Fruit fly (Drosophila melanogaster): ENCODE results near the gene Slbp.

Slbp gene

DNA sequence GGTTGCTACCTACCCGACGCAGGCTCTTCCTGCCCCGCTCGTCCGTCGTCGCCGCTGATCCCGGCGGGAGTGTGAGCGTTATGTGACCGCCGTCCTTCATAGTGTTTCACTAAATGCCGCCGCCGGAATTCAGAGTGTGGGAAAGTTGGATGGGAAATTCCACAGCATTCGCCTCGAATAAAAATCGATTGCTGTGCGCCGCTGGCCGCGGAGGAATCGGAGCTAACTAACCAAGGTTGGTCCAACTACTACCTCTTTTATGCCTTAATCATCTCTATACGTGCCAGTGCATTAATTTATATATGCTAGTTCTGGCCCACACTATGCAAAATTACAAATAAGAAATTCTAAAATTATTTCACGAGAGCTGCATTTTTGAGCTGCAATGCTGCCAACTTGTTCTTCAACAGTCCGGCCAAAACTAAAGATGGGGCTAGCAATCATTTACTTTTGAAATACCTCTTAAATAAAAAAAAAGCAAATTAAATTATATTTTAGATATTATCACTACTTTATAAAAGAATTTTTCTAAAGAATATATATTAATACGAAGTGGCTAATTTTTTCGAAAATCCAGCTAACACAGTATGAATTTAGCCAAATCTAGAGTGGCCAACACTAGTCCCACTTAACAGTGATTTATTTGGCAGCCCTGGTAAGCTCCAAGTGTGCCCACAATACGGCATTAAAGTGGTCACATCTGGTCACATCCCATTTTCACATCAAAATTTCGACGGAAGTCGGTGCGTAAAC lies 40.5 kb downstream of the Slbp start, which contains the start of the genes alpha-Man-Ib and Pdhb (continued):
- peak; percentile 90 for TF ChIP-seq Med (GFP tag)
- peak; percentile 52 for TF ChIP-seq trh (GFP tag; optimal IDR thresholded peaks at IDR 0.05)
- peak; percentile 83 for TF ChIP-seq NFAT (GFP tag; IDR thresholded peaks at IDR 0.05)
- TF ChIP-seq unpg (GFP tag; optimal IDR thresholded peaks at IDR 0.05) = peak; percentile 76
- TF ChIP-seq CG3065 (GFP tag; optimal IDR thresholded peaks at IDR 0.05) = peak; percentile 56
- peak; percentile 44 for TF ChIP-seq HHEX (GFP tag; optimal IDR thresholded peaks at IDR 0.05)
- peak in 1 of 2 experiments; percentile 55 for TF ChIP-seq Pdp1 (GFP tag; optimal IDR thresholded peaks at IDR 0.05)
- no peak for TF ChIP-seq kah (GFP tag; optimal IDR thresholded peaks at IDR 0.05)
- TF ChIP-seq Lpt (GFP tag; optimal IDR thresholded peaks at IDR 0.05) = no peak
- peak; percentile 75 for TF ChIP-seq CG7372 (GFP tag; IDR thresholded peaks at IDR 0.05)
- TF ChIP-seq gem (tag; optimal IDR thresholded peaks at IDR 0.05) = peak; percentile 89
- TF ChIP-seq Ets97D (GFP tag; optimal IDR thresholded peaks at IDR 0.05) = peak; percentile 61
- peak; percentile 35 for TF ChIP-seq schlank (tag; optimal IDR thresholded peaks at IDR 0.05)
- TF ChIP-seq Stat92E (GFP tag; optimal IDR thresholded peaks at IDR 0.05) = peak in 1 of 3 experiments; percentile 11
- peak; percentile 23 for TF ChIP-seq CG10274 (GFP tag; optimal IDR thresholded peaks at IDR 0.05)
- peak; percentile 81 for TF ChIP-seq CG4424 (GFP tag; optimal IDR thresholded peaks at IDR 0.05)
- TF ChIP-seq Poxn (GFP tag; IDR thresholded peaks at IDR 0.05) = no peak
- TF ChIP-seq lov (optimal IDR thresholded peaks at IDR 0.05) = no peak
- TF ChIP-seq lov (GFP tag; IDR thresholded peaks at IDR 0.05) = peak; percentile 77; the same call in 1 of the 3 replicates
- peak; percentile 19 for TF ChIP-seq NC2β (GFP tag; optimal IDR thresholded peaks at IDR 0.05)
- no peak for TF ChIP-seq CG13894 (tag; optimal IDR thresholded peaks at IDR 0.05)
- TF ChIP-seq tio (GFP tag; optimal IDR thresholded peaks at IDR 0.05) = no peak
- TF ChIP-seq pros (GFP tag; optimal IDR thresholded peaks at IDR 0.05) = no peak
- peak; percentile 74 for TF ChIP-seq sug (tag; optimal IDR thresholded peaks at IDR 0.05)
- TF ChIP-seq lilli (GFP tag; optimal IDR thresholded peaks at IDR 0.05) = peak; percentile 80
- peak; percentile 64 for TF ChIP-seq CG8290 (GFP tag; optimal IDR thresholded peaks at IDR 0.05)
- TF ChIP-seq CG8290 (tag; optimal IDR thresholded peaks at IDR 0.05) = peak in 1 of 2 experiments; percentile 52
- TF ChIP-seq chinmo (GFP tag; IDR thresholded peaks at IDR 0.05; ENCODE audit: partially characterized antibody) = 0 out of 4 replicates have a peak, but pooled peaks have one; percentile 38
- peak; percentile 42 for TF ChIP-seq ems (GFP tag; optimal IDR thresholded peaks at IDR 0.05)
- TF ChIP-seq NK7.1 (GFP tag; optimal IDR thresholded peaks at IDR 0.05) = no peak
- peak; percentile 45 for TF ChIP-seq pnt (GFP tag; optimal IDR thresholded peaks at IDR 0.05)
- TF ChIP-seq Trl (optimal IDR thresholded peaks at IDR 0.05) = no peak
- peak; percentile 33 for TF ChIP-seq Trl (GFP tag; optimal IDR thresholded peaks at IDR 0.05)
- no peak for TF ChIP-seq Lhr (GFP tag; optimal IDR thresholded peaks at IDR 0.05)
- TF ChIP-seq gsb-n (tag; optimal IDR thresholded peaks at IDR 0.05) = no peak
- TF ChIP-seq CG32532 (GFP tag; IDR thresholded peaks at IDR 0.05) = peak; percentile 89
- TF ChIP-seq CG8089 (GFP tag; optimal IDR thresholded peaks at IDR 0.05) = no peak
- peak; percentile 88 for TF ChIP-seq CG9797 (GFP tag; optimal IDR thresholded peaks at IDR 0.05)
- TF ChIP-seq Sox100B (GFP tag; optimal IDR thresholded peaks at IDR 0.05) = no peak
- no peak for TF ChIP-seq Hand (GFP tag; optimal IDR thresholded peaks at IDR 0.05)
- peak; percentile 76 for TF ChIP-seq CG18262 (tag; optimal IDR thresholded peaks at IDR 0.05)
- TF ChIP-seq ham (GFP tag; IDR thresholded peaks at IDR 0.05) = 0 out of 2 replicates have a peak, but pooled peaks have one; percentile 34
- peak; percentile 99 for TF ChIP-seq trem (tag; optimal IDR thresholded peaks at IDR 0.05)
- TF ChIP-seq Ada2b (GFP tag; IDR thresholded peaks at IDR 0.05) = peak; percentile 71
- TF ChIP-seq jing (GFP tag; optimal IDR thresholded peaks at IDR 0.05) = no peak
- peak; percentile 59 for TF ChIP-seq tup (GFP tag; optimal IDR thresholded peaks at IDR 0.05)
- no peak for TF ChIP-seq CG14965 (GFP tag; optimal IDR thresholded peaks at IDR 0.05; ENCODE audit: borderline replicate concordance)
- no peak for TF ChIP-seq fd102C (GFP tag; optimal IDR thresholded peaks at IDR 0.05)
- TF ChIP-seq MTF-1 (GFP tag; optimal IDR thresholded peaks at IDR 0.05; ENCODE audit: borderline replicate concordance) = peak; percentile 48
- TF ChIP-seq Adf1 (GFP tag; IDR thresholded peaks at IDR 0.05) = peak; percentile 50

All from whole organism, embryonic.